Worm (Caenorhabditis elegans) whole organism, L4/young adult: Measurements from ENCODE around the gene tag-123.

Experiments used
- W03F9.2 ChIP-seq: fragments of 150-350 bp; optimal IDR thresholded peaks from 2 replicates; lab custom pipeline; 2014; ENCODE audit warnings: missing biosample characterization, missing genetic modification characterization
- him-1 ChIP-seq: sonication (generic microtip); optimal IDR thresholded peaks from 2 replicates; lab custom pipeline; 2016; ENCODE audit warnings: missing genotype, missing genetic modification reagents, missing genetic modification characterization, missing compliant biosample characterization

ce11 chrX:8457314-8457713, 35.5 kb upstream of the tag-123 start, which contains the start of gene F16F9.3:
- TF ChIP-seq him-1 (tag; lab: Kevin White, UChicago) (no peak), W03F9.2 (tag; lab: Kevin White, UChicago) (no peak)
